Fruit fly (Drosophila melanogaster): Measurements from ENCODE around the gene CG12170.

CG12170 gene

DNA sequence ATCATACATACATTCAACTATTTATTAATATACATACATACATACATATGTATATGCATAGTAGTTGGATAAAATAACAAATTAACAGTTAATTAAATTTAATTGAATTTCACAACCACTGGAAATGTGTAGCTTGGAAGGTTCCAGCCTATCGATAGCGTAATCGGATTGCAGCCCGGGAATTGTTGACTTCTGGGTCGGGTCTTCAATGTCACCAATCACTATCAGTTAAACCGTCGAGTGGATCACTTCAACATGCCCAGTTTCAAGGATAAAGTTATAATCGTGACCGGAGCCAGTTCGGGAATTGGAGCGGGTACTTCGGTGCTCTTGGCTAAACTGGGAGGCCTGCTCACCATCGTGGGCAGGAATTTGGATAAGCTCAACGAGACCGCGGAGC, 3.6 kb upstream of the CG12170 start, which contains the start of gene CG12171:
Gene CG12171, plus strand, starts transcription at position 191 of the 400 bp plus-strand sequence.
- TF ChIP-seq peb (GFP tag; IDR thresholded peaks at IDR 0.05) (no peak), Scr (GFP tag; IDR thresholded peaks at IDR 0.05; ENCODE audit: partially characterized antibody) (peak; percentile 43), Dll (GFP tag; IDR thresholded peaks at IDR 0.05; ENCODE audit: partially characterized antibody) (peak; percentile 36; the same call in 1 of the 4 replicates), vnd (GFP tag; IDR thresholded peaks at IDR 0.05; ENCODE audit: partially characterized antibody) (peak; percentile 49; the same call in 1 of the 3 replicates), tin (GFP tag; optimal IDR thresholded peaks at IDR 0.05) (no peak), exex (tag; optimal IDR thresholded peaks at IDR 0.05) (peak; percentile 88), gt (GFP tag; IDR thresholded peaks at IDR 0.05) (no peak), CG12659 (GFP tag; optimal IDR thresholded peaks at IDR 0.05) (no peak), Rfx (GFP tag; IDR thresholded peaks at IDR 0.05) (no peak), Sry-δ (GFP tag; optimal IDR thresholded peaks at IDR 0.05) (peak; percentile 24), insv (GFP tag; optimal IDR thresholded peaks at IDR 0.05) (no peak), amos (GFP tag; IDR thresholded peaks at IDR 0.05; ENCODE audit: partially characterized antibody) (peak; percentile 52), jigr1 (GFP tag; IDR thresholded peaks at IDR 0.05) (no peak), sna (GFP tag; IDR thresholded peaks at IDR 0.05; ENCODE audit: partially characterized antibody) (no peak), ap (GFP tag; IDR thresholded peaks at IDR 0.05) (no peak), shn (GFP tag; optimal IDR thresholded peaks at IDR 0.05) (no peak), CG30431 (GFP tag; optimal IDR thresholded peaks at IDR 0.05) (no peak), hbn (GFP tag; IDR thresholded peaks at IDR 0.05; ENCODE audit: partially characterized antibody) (no peak), Doc3 (GFP tag; IDR thresholded peaks at IDR 0.05; ENCODE audit: partially characterized antibody) (no peak), inv (GFP tag; IDR thresholded peaks at IDR 0.05; ENCODE audit: partially characterized antibody) (0 out of 2 replicates have a peak, but pooled peaks have one; percentile 18), tx (GFP tag; optimal IDR thresholded peaks at IDR 0.05) (no peak), pum (GFP tag; optimal IDR thresholded peaks at IDR 0.05) (no peak), lbe (GFP tag; optimal IDR thresholded peaks at IDR 0.05) (no peak), abd-A (tag; optimal IDR thresholded peaks at IDR 0.05) (no peak), ewg (GFP tag; optimal IDR thresholded peaks at IDR 0.05) (no peak), CG8359 (GFP tag; optimal IDR thresholded peaks at IDR 0.05; ENCODE audit: borderline replicate concordance) (no peak), HmgZ (tag; optimal IDR thresholded peaks at IDR 0.05) (peak; percentile 13), dmrt99B (tag; optimal IDR thresholded peaks at IDR 0.05) (no peak), CG6272 (GFP tag; IDR thresholded peaks at IDR 0.05) (no peak), CG13287 (GFP tag; IDR thresholded peaks at IDR 0.05; ENCODE audit: partially characterized antibody) (peak; percentile 14; the same call in 1 of the 2 replicates), CG34376 (GFP tag; optimal IDR thresholded peaks at IDR 0.05) (peak; percentile 57), mirr (GFP tag; optimal IDR thresholded peaks at IDR 0.05) (peak; percentile 65), CG3995 (GFP tag; optimal IDR thresholded peaks at IDR 0.05) (peak; percentile 45), CG2712 (tag; optimal IDR thresholded peaks at IDR 0.05) (no peak), Nf-YB (GFP tag; optimal IDR thresholded peaks at IDR 0.05) (no peak), CG7556 (GFP tag; optimal IDR thresholded peaks at IDR 0.05) (no peak), CG15514 (GFP tag; optimal IDR thresholded peaks at IDR 0.05) (peak; percentile 76), ATbp (GFP tag; optimal IDR thresholded peaks at IDR 0.05) (no peak), Dref (GFP tag; IDR thresholded peaks at IDR 0.05) (peak; percentile 60), Drgx (GFP tag; IDR thresholded peaks at IDR 0.05) (no peak), vvl (GFP tag; IDR thresholded peaks at IDR 0.05) (no peak), CG16813 (GFP tag; IDR thresholded peaks at IDR 0.05; ENCODE audit: partially characterized antibody) (peak; percentile 39; the same call in 1 of the 3 replicates), fd102C (GFP tag; optimal IDR thresholded peaks at IDR 0.05) (no peak), CG7271 (tag; optimal IDR thresholded peaks at IDR 0.05) (no peak), CG6683 (GFP tag; optimal IDR thresholded peaks at IDR 0.05) (no peak), Ravus (GFP tag; IDR thresholded peaks at IDR 0.05) (no peak), MESR4 (GFP tag; optimal IDR thresholded peaks at IDR 0.05) (peak; percentile 54), Bgb (GFP tag; IDR thresholded peaks at IDR 0.05; ENCODE audit: partially characterized antibody) (peak; percentile 42; the same call in 1 of the 2 replicates), MBD-R2 (GFP tag; IDR thresholded peaks at IDR 0.05) (peak; percentile 52; the same call in 1 of the 2 replicates)
